Worm (Caenorhabditis elegans) whole organism, L4/young adult: ENCODE results near the gene trmt-10C.2.

Experiments used
- W03F9.2 ChIP-seq: fragments of 150-350 bp; optimal IDR thresholded peaks from 2 replicates; lab custom pipeline; 2014; ENCODE audit warnings: missing biosample characterization, missing genetic modification characterization
- dao-5 ChIP-seq: sonication (generic microtip); optimal IDR thresholded peaks from 2 replicates; lab custom pipeline; 2016; ENCODE audit warnings: missing genotype, missing genetic modification characterization, moderate library complexity, missing compliant biosample characterization
- him-1 ChIP-seq: sonication (generic microtip); optimal IDR thresholded peaks from 2 replicates; lab custom pipeline; 2016; ENCODE audit warnings: missing genotype, missing genetic modification reagents, missing genetic modification characterization, missing compliant biosample characterization

DNA sequence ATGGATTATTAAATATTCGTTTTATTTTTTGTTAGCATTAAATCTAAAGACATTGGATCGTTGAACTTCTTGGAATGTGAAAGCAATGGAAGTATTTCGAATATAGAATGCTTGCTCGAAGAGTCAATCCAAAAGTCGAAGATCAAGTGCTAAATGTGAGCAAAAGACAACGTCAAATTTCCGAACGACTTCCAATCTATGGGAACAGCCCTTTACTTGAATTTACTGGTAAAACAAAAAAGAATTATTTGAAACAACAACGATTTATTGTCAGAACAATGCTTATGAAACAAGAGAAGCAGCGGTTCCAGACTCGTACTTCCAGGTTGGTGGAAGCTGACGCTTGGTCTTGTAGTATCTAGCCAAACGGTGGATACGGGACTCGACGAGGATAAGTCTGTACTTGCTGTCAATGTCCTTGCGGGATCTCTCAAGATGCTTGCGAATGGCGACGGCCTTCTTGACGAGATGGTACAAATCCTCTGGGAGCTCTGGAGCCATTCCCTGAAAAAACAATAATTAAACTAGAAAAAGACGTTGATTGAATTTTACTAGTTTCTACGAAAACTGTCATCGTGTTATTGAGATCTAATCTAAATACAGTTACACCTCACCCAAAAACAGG lies 27.9 kb downstream of the trmt-10C.2 start:
- TF ChIP-seq him-1 (tag; lab: Kevin White, UChicago), result no peak
- TF ChIP-seq dao-5 (tag; lab: Kevin White, UChicago), result no peak
- no peak for TF ChIP-seq W03F9.2 (tag; lab: Kevin White, UChicago)
